Worm (Caenorhabditis elegans): ENCODE results near the gene sap-140.
A peak's percentile ranks its signal among the peaks of the same experiment; 100 is the strongest.

Gene sap-140

ce11 chrIII:7520672-7521071, 21.1 kb downstream of the sap-140 start, which contains the start of the genes cux-7 and C07H6.2:
Gene cux-7 (minus strand): TSS chrIII:7520845.
Gene C07H6.2 (plus strand): TSS chrIII:7521009.
- peak; percentile 69 for TF ChIP-seq pqm-1 (tag; optimal IDR thresholded peaks at IDR 0.05)
- TF ChIP-seq tbx-7 (tag; optimal IDR thresholded peaks at IDR 0.05), result peak; percentile 100
- peak; percentile 96 for TF ChIP-seq zip-5 (tag; optimal IDR thresholded peaks at IDR 0.05)
- TF ChIP-seq unc-55 (GFP tag; optimal IDR thresholded peaks at IDR 0.05), result peak; percentile 13
- TF ChIP-seq dve-1 (tag; optimal IDR thresholded peaks at IDR 0.05), result no peak
- TF ChIP-seq sox-4 (tag; optimal IDR thresholded peaks at IDR 0.05), result no peak
- no peak for TF ChIP-seq pros-1 (tag; optimal IDR thresholded peaks at IDR 0.05)
- TF ChIP-seq ceh-6 (GFP tag; optimal IDR thresholded peaks at IDR 0.05), result peak; percentile 46
- TF ChIP-seq hlh-30 (tag; optimal IDR thresholded peaks at IDR 0.05; ENCODE audit: insufficient read depth), result no peak
- no peak for TF ChIP-seq pha-2 (tag; optimal IDR thresholded peaks at IDR 0.05)
- TF ChIP-seq npax-4 (tag; optimal IDR thresholded peaks at IDR 0.05), result no peak
- no peak for TF ChIP-seq nhr-232 (tag; optimal IDR thresholded peaks at IDR 0.05)
- TF ChIP-seq fkh-6 (tag; optimal IDR thresholded peaks at IDR 0.05), result peak; percentile 87
- no peak for TF ChIP-seq odd-2 (tag; optimal IDR thresholded peaks at IDR 0.05)
- TF ChIP-seq hlh-13 (GFP tag; optimal IDR thresholded peaks at IDR 0.05), result peak; percentile 34
- peak; percentile 69 for TF ChIP-seq ceh-18 (tag; optimal IDR thresholded peaks at IDR 0.05)
- TF ChIP-seq nfya-1 (tag; optimal IDR thresholded peaks at IDR 0.05), result peak; percentile 57
- no peak for TF ChIP-seq pax-1 (tag; optimal IDR thresholded peaks at IDR 0.05)
- TF ChIP-seq mec-3 (tag; optimal IDR thresholded peaks at IDR 0.05; ENCODE audit: borderline replicate concordance), result peak; percentile 96
- peak; percentile 35 for TF ChIP-seq unc-86 (tag; optimal IDR thresholded peaks at IDR 0.05)
- TF ChIP-seq elt-2 (tag; optimal IDR thresholded peaks at IDR 0.05), result peak; percentile 90
- no peak for TF ChIP-seq ceh-30 (tag; optimal IDR thresholded peaks at IDR 0.05)
- TF ChIP-seq F13H6.1 (tag; optimal IDR thresholded peaks at IDR 0.05), result peak; percentile 94
- peak; percentile 89 for TF ChIP-seq fax-1 (tag; optimal IDR thresholded peaks at IDR 0.05)
- TF ChIP-seq ref-2 (tag; optimal IDR thresholded peaks at IDR 0.05), result peak; percentile 97
- TF ChIP-seq T23F11.4 (GFP tag; optimal IDR thresholded peaks at IDR 0.05), result no peak
- peak; percentile 85 for TF ChIP-seq eyg-1 (tag; optimal IDR thresholded peaks at IDR 0.05)
- peak; percentile 3 for TF ChIP-seq gmeb-2 (tag; optimal IDR thresholded peaks at IDR 0.05)
- TF ChIP-seq ceh-22 (tag; optimal IDR thresholded peaks at IDR 0.05), result no peak
- no peak for TF ChIP-seq C38D4.7 (GFP tag; optimal IDR thresholded peaks at IDR 0.05)
- peak; percentile 11 for TF ChIP-seq madf-2 (tag; optimal IDR thresholded peaks at IDR 0.05)
- TF ChIP-seq ets-4 (tag; optimal IDR thresholded peaks at IDR 0.05), result peak; percentile 99
- TF ChIP-seq hlh-15 (tag; optimal IDR thresholded peaks at IDR 0.05), result peak; percentile 62
- peak; percentile 67 for TF ChIP-seq dmd-4 (tag; optimal IDR thresholded peaks at IDR 0.05; ENCODE audit: borderline replicate concordance)
- peak; percentile 99 for TF ChIP-seq ceh-2 (tag; optimal IDR thresholded peaks at IDR 0.05)
- no peak for TF ChIP-seq ama-1 (optimal IDR thresholded peaks at IDR 0.05)
- peak; percentile 34 for TF ChIP-seq ceh-48 (tag; optimal IDR thresholded peaks at IDR 0.05)
- TF ChIP-seq C08G9.2 (tag; optimal IDR thresholded peaks at IDR 0.05), result peak; percentile 100
- peak; percentile 84 for TF ChIP-seq ceh-14 (tag; optimal IDR thresholded peaks at IDR 0.05)
- TF ChIP-seq unc-3 (GFP tag; conservative IDR thresholded peaks at IDR 0.05), result peak; percentile 56; the same call in 1 of the 2 replicates
- TF ChIP-seq unc-3 (tag; optimal IDR thresholded peaks at IDR 0.05), result peak; percentile 74
- TF ChIP-seq ztf-16 (tag; optimal IDR thresholded peaks at IDR 0.05), result peak; percentile 65
- TF ChIP-seq ceh-9 (tag; optimal IDR thresholded peaks at IDR 0.05), result no peak
- TF ChIP-seq tbx-2 (tag; optimal IDR thresholded peaks at IDR 0.05), result peak; percentile 98
- TF ChIP-seq hlh-6 (tag; optimal IDR thresholded peaks at IDR 0.05), result peak; percentile 84
- peak; percentile 94 for TF ChIP-seq hlh-8 (tag; optimal IDR thresholded peaks at IDR 0.05)
- TF ChIP-seq pag-3 (tag; optimal IDR thresholded peaks at IDR 0.05; ENCODE audit: borderline replicate concordance), result peak; percentile 26
- peak; percentile 72 for TF ChIP-seq unc-42 (tag; optimal IDR thresholded peaks at IDR 0.05)
- peak; percentile 60 for TF ChIP-seq syd-9 (tag; optimal IDR thresholded peaks at IDR 0.05)
- TF ChIP-seq Y22D7AL.16 (tag; optimal IDR thresholded peaks at IDR 0.05), result peak; percentile 27
- TF ChIP-seq ceh-24 (tag; optimal IDR thresholded peaks at IDR 0.05), result no peak
- TF ChIP-seq ceh-31 (tag; optimal IDR thresholded peaks at IDR 0.05), result peak; percentile 99
- TF ChIP-seq ceh-19 (GFP tag; optimal IDR thresholded peaks at IDR 0.05), result peak; percentile 62
- TF ChIP-seq sdc-2 (tag; optimal IDR thresholded peaks at IDR 0.05), result peak; percentile 55
